Fruit fly (Drosophila melanogaster): ENCODE results near the gene Pgam5.

Gene Pgam5

dm6 chrX:1830396-1831218 lies 42.8 kb downstream of the Pgam5 start (continued):
- TF ChIP-seq Nf-YA (GFP tag; IDR thresholded peaks at IDR 0.05) (peak; percentile 95), twi (tag; optimal IDR thresholded peaks at IDR 0.05) (peak; percentile 85), Bgb (GFP tag; IDR thresholded peaks at IDR 0.05; ENCODE audit: partially characterized antibody) (peak; percentile 54), Meics (GFP tag; optimal IDR thresholded peaks at IDR 0.05) (peak; percentile 96), maf-S (GFP tag; optimal IDR thresholded peaks at IDR 0.05) (peak; percentile 91), chn (GFP tag; optimal IDR thresholded peaks at IDR 0.05) (peak; percentile 93), pros (GFP tag; optimal IDR thresholded peaks at IDR 0.05) (peak; percentile 35), D19B (GFP tag; optimal IDR thresholded peaks at IDR 0.05) (peak; percentile 88), CG1024 (GFP tag; IDR thresholded peaks at IDR 0.05) (peak; percentile 93), so (GFP tag; IDR thresholded peaks at IDR 0.05) (peak; percentile 95), CG6654 (GFP tag; optimal IDR thresholded peaks at IDR 0.05) (peak; percentile 83), Opbp (GFP tag; IDR thresholded peaks at IDR 0.05; ENCODE audit: partially characterized antibody) (0 out of 3 replicates have a peak, but pooled peaks have one; percentile 25), HLH54F (GFP tag; optimal IDR thresholded peaks at IDR 0.05) (peak; percentile 92), CG10959 (GFP tag; IDR thresholded peaks at IDR 0.05) (peak; percentile 91), sisA (GFP tag; IDR thresholded peaks at IDR 0.05) (peak; percentile 93), Blimp-1 (GFP tag; optimal IDR thresholded peaks at IDR 0.05) (peak; percentile 95), h (optimal IDR thresholded peaks at IDR 0.05) (no peak), zen2 (GFP tag; IDR thresholded peaks at IDR 0.05; ENCODE audit: partially characterized antibody) (no peak), CHES-1-like (GFP tag; optimal IDR thresholded peaks at IDR 0.05) (peak; percentile 93), CG9215 (GFP tag; IDR thresholded peaks at IDR 0.05) (peak; percentile 90), gro (GFP tag; optimal IDR thresholded peaks at IDR 0.05) (peak; percentile 95), Aef1 (GFP tag; IDR thresholded peaks at IDR 0.05) (peak; percentile 96), pita (GFP tag; optimal IDR thresholded peaks at IDR 0.05) (no peak), Hr39 (optimal IDR thresholded peaks at IDR 0.05) (no peak), hkb (optimal IDR thresholded peaks at IDR 0.05) (no peak), hkb (GFP tag; IDR thresholded peaks at IDR 0.05) (peak; percentile 98), nerfin-1 (tag; optimal IDR thresholded peaks at IDR 0.05) (peak; percentile 92), disco-r (GFP tag; optimal IDR thresholded peaks at IDR 0.05) (peak; percentile 87), CG7786 (GFP tag; optimal IDR thresholded peaks at IDR 0.05) (peak; percentile 94), CG14441 (GFP tag; IDR thresholded peaks at IDR 0.05) (peak; percentile 98), CoRest (tag; optimal IDR thresholded peaks at IDR 0.05) (peak; percentile 97), Jarid2 (GFP tag; optimal IDR thresholded peaks at IDR 0.05) (peak; percentile 74), CG12104 (GFP tag; optimal IDR thresholded peaks at IDR 0.05) (peak; percentile 88), Ets65A (GFP tag) (peak; percentile 99), mirr (GFP tag; optimal IDR thresholded peaks at IDR 0.05) (peak; percentile 84), CG1233 (GFP tag; optimal IDR thresholded peaks at IDR 0.05) (peak; percentile 94), gcm2 (GFP tag; optimal IDR thresholded peaks at IDR 0.05) (peak; percentile 95), E2f2 (GFP tag; IDR thresholded peaks at IDR 0.05) (peak; percentile 82), Ssrp (tag; optimal IDR thresholded peaks at IDR 0.05) (peak; percentile 91), bsh (GFP tag; optimal IDR thresholded peaks at IDR 0.05) (peak; percentile 93 to 98), run (tag; optimal IDR thresholded peaks at IDR 0.05) (peak; percentile 92), ttk (GFP tag; IDR thresholded peaks at IDR 0.05) (peak; percentile 98), wor (GFP tag; IDR thresholded peaks at IDR 0.05) (peak; percentile 92), CG15269 (tag; optimal IDR thresholded peaks at IDR 0.05) (peak; percentile 97), Ravus (GFP tag; IDR thresholded peaks at IDR 0.05) (peak; percentile 84), fd102C (GFP tag; optimal IDR thresholded peaks at IDR 0.05) (peak; percentile 3), CG10274 (GFP tag; optimal IDR thresholded peaks at IDR 0.05) (peak; percentile 99), CTCF (GFP tag; optimal IDR thresholded peaks at IDR 0.05) (peak; percentile 66), CG7928 (GFP tag; optimal IDR thresholded peaks at IDR 0.05) (peak; percentile 65), CG4328 (GFP tag; optimal IDR thresholded peaks at IDR 0.05) (peak; percentile 92), CG18764 (GFP tag; optimal IDR thresholded peaks at IDR 0.05) (peak; percentile 85)

Measured in whole organism, embryonic.